Fruit fly (Drosophila melanogaster) whole organism, embryonic: ENCODE measurements around the gene CG13801.
A peak's percentile ranks its signal among the peaks of the same experiment; 100 is the strongest.

Experiments used
- Ada2b ChIP-seq: fragments of 200-800 bp; sonication (Bioruptor generic); IDR thresholded peaks from 2 replicates; pipeline ENCODE4 v1.3.6; 2022; ENCODE audit warnings: missing biosample characterization, missing genetic modification characterization
- CG10979 ChIP-seq: fragments of 200-800 bp; sonication (Bioruptor generic); optimal IDR thresholded peaks from 2 replicates; lab custom pipeline; 2018; ENCODE audit warnings: missing biosample characterization, mild to moderate bottlenecking, missing genetic modification characterization, moderate library complexity
- CG14441 ChIP-seq: fragments of 200-800 bp; sonication (Bioruptor generic); IDR thresholded peaks from 2 replicates; pipeline ENCODE4 v1.3.6; 2022; ENCODE audit warnings: missing biosample characterization, missing genetic modification characterization
- CG17186 ChIP-seq: fragments of 200-800 bp; sonication (Bioruptor generic); optimal IDR thresholded peaks from 3 replicates; lab custom pipeline; 2017; ENCODE audit warnings: missing biosample characterization, missing genetic modification reagents, missing genetic modification characterization
- CG17359 ChIP-seq: fragments of 200-800 bp; sonication (Bioruptor generic); optimal IDR thresholded peaks from 3 replicates; lab custom pipeline; 2018; ENCODE audit warnings: missing biosample characterization, mild to moderate bottlenecking, missing genetic modification characterization, moderate library complexity
- CG17912 ChIP-seq: fragments of 200-800 bp; sonication (Bioruptor generic); optimal IDR thresholded peaks from 2 replicates; lab custom pipeline; 2018; ENCODE audit warnings: missing biosample characterization, mild to moderate bottlenecking, missing genetic modification characterization
- CG18476 ChIP-seq: fragments of 200-800 bp; sonication (Bioruptor generic); optimal IDR thresholded peaks from 2 replicates; lab custom pipeline; 2016; ENCODE audit warnings: missing biosample characterization, mild to moderate bottlenecking, missing genetic modification characterization
- CG18764 ChIP-seq: fragments of 200-800 bp; sonication (Bioruptor generic); optimal IDR thresholded peaks from 3 replicates; lab custom pipeline; 2016; ENCODE audit warnings: missing biosample characterization, missing genetic modification characterization
- CG2889 ChIP-seq: fragments of 200-800 bp; sonication (Bioruptor generic); IDR thresholded peaks from 3 replicates; pipeline ENCODE4 v1.3.6; 2022; ENCODE audit warnings: missing biosample characterization, missing genetic modification characterization
- CG31365 ChIP-seq: fragments of 200-800 bp; sonication (Bioruptor generic); optimal IDR thresholded peaks from 2 replicates; lab custom pipeline; 2018; ENCODE audit warnings: missing biosample characterization, mild to moderate bottlenecking, missing genetic modification characterization
- CG3847 ChIP-seq: fragments of 200-800 bp; sonication (Bioruptor generic); IDR thresholded peaks from 2 replicates; pipeline ENCODE4 v1.3.6; 2022; ENCODE audit warnings: missing biosample characterization, missing genetic modification characterization
- CG4617 ChIP-seq: fragments of 200-800 bp; sonication (Bioruptor generic); optimal IDR thresholded peaks from 3 replicates; lab custom pipeline; 2016; ENCODE audit warnings: missing biosample characterization, missing genetic modification characterization, borderline replicate concordance
- CG4854 ChIP-seq: fragments of 200-800 bp; sonication (Bioruptor generic); optimal IDR thresholded peaks from 2 replicates; lab custom pipeline; 2016; ENCODE audit warnings: missing biosample characterization, missing genetic modification characterization, inconsistent platforms
- CG6813 ChIP-seq: fragments of 200-800 bp; sonication (Bioruptor generic); optimal IDR thresholded peaks from 2 replicates; lab custom pipeline; 2017; ENCODE audit warnings: missing biosample characterization, missing genetic modification characterization, mild to moderate bottlenecking, moderate library complexity, missing genetic modification reagents
- CG7556 ChIP-seq: fragments of 200-800 bp; sonication (Bioruptor generic); optimal IDR thresholded peaks from 2 replicates; lab custom pipeline; 2017; ENCODE audit warnings: missing biosample characterization, mild to moderate bottlenecking, missing genetic modification characterization
- HHEX ChIP-seq: fragments of 200-800 bp; sonication (Bioruptor generic); optimal IDR thresholded peaks from 3 replicates; lab custom pipeline; 2017; ENCODE audit warnings: missing biosample characterization, mild to moderate bottlenecking, missing genetic modification characterization, missing genetic modification reagents
- HLH4C ChIP-seq: fragments of 200-800 bp; sonication (Bioruptor generic); IDR thresholded peaks from 3 replicates; pipeline ENCODE4 v1.3.6; 2022; ENCODE audit warnings: missing biosample characterization, missing genetic modification characterization; ENCODE audit not compliant: partially characterized antibody
- HmgZ ChIP-seq: fragments of 200-800 bp; sonication (Bioruptor generic); optimal IDR thresholded peaks from 2 replicates; lab custom pipeline; 2018; ENCODE audit warnings: missing biosample characterization, mild to moderate bottlenecking, missing genetic modification characterization
- Hr51 ChIP-seq, 2 experiments: fragments of 200-800 bp; sonication (Bioruptor generic); optimal IDR thresholded peaks; 2 replicates in 1 of 2; 3 replicates in 1 of 2; lab custom pipeline; 2016 to 2018; ENCODE audit warnings: missing biosample characterization in 2 of 2, missing genetic modification characterization in 2 of 2, mild to moderate bottlenecking in 1 of 2, moderate library complexity in 1 of 2
- Jarid2 ChIP-seq: fragments of 200-800 bp; sonication (Bioruptor generic); optimal IDR thresholded peaks from 3 replicates; lab custom pipeline; 2017; ENCODE audit warnings: mild to moderate bottlenecking, missing biosample characterization, missing genetic modification reagents, missing genetic modification characterization
- Med ChIP-seq: fragments of 200-800 bp; sonication (Bioruptor generic); peaks from one replicate; lab custom pipeline; 2016; ENCODE audit warnings: missing biosample characterization, missing genetic modification characterization, mild to moderate bottlenecking, inconsistent platforms, moderate library complexity
- Myb ChIP-seq: fragments of 200-800 bp; sonication (Bioruptor generic); optimal IDR thresholded peaks from 2 replicates; lab custom pipeline; 2016; ENCODE audit warnings: missing biosample characterization, missing genetic modification characterization
- Nf-YA ChIP-seq: fragments of 200-800 bp; sonication (Bioruptor generic); IDR thresholded peaks from 2 replicates; pipeline ENCODE4 v1.3.6; 2022; ENCODE audit warnings: missing biosample characterization, missing genetic modification characterization
- Ravus ChIP-seq: fragments of 200-800 bp; sonication (Bioruptor generic); IDR thresholded peaks from 2 replicates; pipeline ENCODE4 v1.3.6; 2022; ENCODE audit warnings: missing biosample characterization, missing genetic modification characterization
- Sox100B ChIP-seq: fragments of 200-800 bp; sonication (Bioruptor generic); optimal IDR thresholded peaks from 3 replicates; lab custom pipeline; 2018; ENCODE audit warnings: missing biosample characterization, mild to moderate bottlenecking, missing genetic modification characterization
- bab2 ChIP-seq: fragments of 200-800 bp; sonication (Bioruptor generic); optimal IDR thresholded peaks from 2 replicates; lab custom pipeline; 2016; ENCODE audit warnings: missing biosample characterization, missing genetic modification characterization
- bsh ChIP-seq, 2 experiments: fragments of 200-800 bp; sonication (Bioruptor generic); optimal IDR thresholded peaks; 2 replicates each; lab custom pipeline; 2017 to 2018; ENCODE audit warnings: mild to moderate bottlenecking in 2 of 2, missing biosample characterization in 2 of 2, missing genetic modification characterization in 2 of 2, moderate library complexity in 1 of 2
- cad ChIP-seq: fragments of >200 bp; optimal IDR thresholded peaks from 2 replicates; lab custom pipeline; 2017; ENCODE audit warnings: missing biosample characterization, missing genetic modification characterization
- chinmo ChIP-seq: fragments of 200-800 bp; sonication (Bioruptor generic); IDR thresholded peaks from 4 replicates; pipeline ENCODE4 v1.3.6; 2022; ENCODE audit warnings: missing biosample characterization, missing genetic modification characterization; ENCODE audit not compliant: partially characterized antibody
- en ChIP-seq: fragments of 200-800 bp; sonication (Bioruptor generic); optimal IDR thresholded peaks from 2 replicates; lab custom pipeline; 2016; ENCODE audit warnings: missing biosample characterization, missing genetic modification characterization
- fru ChIP-seq: fragments of >200 bp; optimal IDR thresholded peaks from 2 replicates; lab custom pipeline; 2017
- fu2 ChIP-seq: fragments of 200-800 bp; sonication (Bioruptor generic); optimal IDR thresholded peaks from 2 replicates; lab custom pipeline; 2016; ENCODE audit warnings: missing biosample characterization, missing genetic modification characterization
- gfzf ChIP-seq: fragments of 200-800 bp; sonication (Bioruptor generic); optimal IDR thresholded peaks from 2 replicates; lab custom pipeline; 2016; ENCODE audit warnings: missing biosample characterization, mild to moderate bottlenecking, missing genetic modification characterization, moderate library complexity
- gro ChIP-seq: fragments of 200-800 bp; sonication (Bioruptor generic); optimal IDR thresholded peaks from 2 replicates; lab custom pipeline; 2016; ENCODE audit warnings: missing biosample characterization, missing genetic modification characterization
- h ChIP-seq: fragments of >200 bp; optimal IDR thresholded peaks from 2 replicates; lab custom pipeline; 2017
- inv ChIP-seq: fragments of 200-800 bp; sonication (Bioruptor generic); IDR thresholded peaks from 2 replicates; pipeline ENCODE4 v1.3.6; 2022; ENCODE audit warnings: missing biosample characterization, missing genetic modification characterization; ENCODE audit not compliant: partially characterized antibody
- lola ChIP-seq, 3 experiments: fragments of >200 bp in 2 of 3; fragments of 200-800 bp in 1 of 3; sonication (Bioruptor generic) in 1 of 3; optimal IDR thresholded peaks; 2 replicates each; lab custom pipeline; 2017 to 2019; ENCODE audit warnings: missing biosample characterization in 3 of 3, missing genetic modification characterization in 3 of 3, mild to moderate bottlenecking in 1 of 3, moderate library complexity in 1 of 3
- peb ChIP-seq: fragments of 200-800 bp; sonication (Bioruptor generic); IDR thresholded peaks from 2 replicates; pipeline ENCODE4 v1.3.6; 2022; ENCODE audit warnings: missing biosample characterization, missing genetic modification characterization
- phol ChIP-seq: fragments of 200-800 bp; sonication (Bioruptor generic); optimal IDR thresholded peaks from 3 replicates; lab custom pipeline; 2018; ENCODE audit warnings: missing biosample characterization, mild to moderate bottlenecking, missing genetic modification characterization, moderate library complexity
- pzg ChIP-seq: fragments of 200-800 bp; sonication (Bioruptor generic); optimal IDR thresholded peaks from 3 replicates; lab custom pipeline; 2018; ENCODE audit warnings: missing biosample characterization, mild to moderate bottlenecking, missing genetic modification characterization, moderate library complexity
- ranshi ChIP-seq: fragments of 200-800 bp; sonication (Bioruptor generic); IDR thresholded peaks from 2 replicates; pipeline ENCODE4 v1.3.6; 2022; ENCODE audit warnings: missing biosample characterization, missing genetic modification characterization
- sc ChIP-seq, 3 experiments: fragments of >200 bp in 2 of 3; fragments of 200-800 bp in 1 of 3; sonication (Bioruptor generic) in 1 of 3; optimal IDR thresholded peaks; 2 replicates in 2 of 3; 3 replicates in 1 of 3; lab custom pipeline; 2017; ENCODE audit warnings: mild to moderate bottlenecking in 1 of 3, missing biosample characterization in 1 of 3, missing genetic modification characterization in 1 of 3, missing genetic modification reagents in 1 of 3
- schlank ChIP-seq: fragments of 200-800 bp; sonication (Bioruptor generic); optimal IDR thresholded peaks from 2 replicates; lab custom pipeline; 2018; ENCODE audit warnings: missing biosample characterization, mild to moderate bottlenecking, missing genetic modification characterization
- sim ChIP-seq: fragments of 200-800 bp; sonication (Bioruptor generic); IDR thresholded peaks from 2 replicates; pipeline ENCODE4 v1.3.6; 2022; ENCODE audit warnings: missing biosample characterization, missing genetic modification characterization
- sna ChIP-seq: fragments of 200-800 bp; sonication (Bioruptor generic); IDR thresholded peaks from 2 replicates; pipeline ENCODE4 v1.3.6; 2022; ENCODE audit warnings: missing biosample characterization, missing genetic modification characterization; ENCODE audit not compliant: partially characterized antibody
- trh ChIP-seq: fragments of 200-800 bp; sonication (Bioruptor generic); optimal IDR thresholded peaks from 2 replicates; lab custom pipeline; 2016; ENCODE audit warnings: missing biosample characterization, missing genetic modification characterization
- tx ChIP-seq: fragments of 200-800 bp; sonication (Bioruptor generic); optimal IDR thresholded peaks from 2 replicates; lab custom pipeline; 2016; ENCODE audit warnings: missing biosample characterization, missing genetic modification characterization
- vvl ChIP-seq: fragments of 200-800 bp; sonication (Bioruptor generic); IDR thresholded peaks from 2 replicates; pipeline ENCODE4 v1.3.6; 2022; ENCODE audit warnings: missing biosample characterization, missing genetic modification characterization
- z ChIP-seq: fragments of 200-800 bp; sonication (Bioruptor generic); IDR thresholded peaks from 3 replicates; pipeline ENCODE4 v1.3.6; 2022; ENCODE audit warnings: missing biosample characterization, missing genetic modification characterization
- zen ChIP-seq: fragments of 200-800 bp; sonication (Bioruptor generic); optimal IDR thresholded peaks from 3 replicates; lab custom pipeline; 2018; ENCODE audit warnings: missing biosample characterization, mild to moderate bottlenecking, missing genetic modification characterization, moderate library complexity

The CG13801 gene

dm6 chr3L:2409289-2409688 lies 48.9 kb downstream of the CG13801 start (continued):
- TF ChIP-seq CG3847 (GFP tag; lab: Robert Waterston, UW): no peak
- peak; percentile 13 for TF ChIP-seq Jarid2 (GFP tag; lab: Kevin White, UChicago)
- TF ChIP-seq Myb: peak; percentile 94
- TF ChIP-seq CG14441 (GFP tag; lab: Robert Waterston, UW): no peak
- peak; percentile 4 for TF ChIP-seq pzg (GFP tag; lab: Kevin White, UChicago)
- TF ChIP-seq chinmo (GFP tag; lab: Robert Waterston, UW): 0 out of 4 replicates have a peak, but pooled peaks have one; percentile 64
- no peak for TF ChIP-seq sc (optimal IDR thresholded peaks at IDR 0.05; lab: Kevin White, UChicago)
- no peak for TF ChIP-seq sc (GFP tag; optimal IDR thresholded peaks at IDR 0.05; lab: Kevin White, UChicago)
- TF ChIP-seq zen (tag; lab: Kevin White, UChicago): peak; percentile 70
- TF ChIP-seq HHEX (GFP tag; lab: Kevin White, UChicago): no peak
- peak; percentile 20 for TF ChIP-seq phol (tag; lab: Kevin White, UChicago)
- peak; percentile 11; the same call in 1 of the 2 replicates for TF ChIP-seq inv (GFP tag; lab: Robert Waterston, UW)
- TF ChIP-seq gfzf: peak; percentile 49
- TF ChIP-seq HmgZ (tag; lab: Kevin White, UChicago): peak; percentile 38
- peak; percentile 25 for TF ChIP-seq gro (GFP tag; lab: Kevin White, UChicago)
- no peak for TF ChIP-seq trh

dm6 chr3L:2410869-2411268 lies 50.5 kb downstream of the CG13801 start:
- TF ChIP-seq fru (lab: Kevin White, UChicago) (no peak), cad (GFP tag; lab: Kevin White, UChicago) (no peak), CG18476 (GFP tag; lab: Kevin White, UChicago) (peak; percentile 38), lola (GFP tag; optimal IDR thresholded peaks at IDR 0.05; lab: Kevin White, UChicago) (no peak), z (GFP tag; lab: Robert Waterston, UW) (no peak), h (lab: Kevin White, UChicago) (no peak), CG31365 (tag; lab: Kevin White, UChicago) (no peak), vvl (GFP tag; lab: Robert Waterston, UW) (0 out of 2 replicates have a peak, but pooled peaks have one; percentile 11), CG4854 (GFP tag; lab: Kevin White, UChicago) (no peak), CG17186 (no peak), Nf-YA (GFP tag; lab: Robert Waterston, UW) (no peak), CG2889 (GFP tag; lab: Robert Waterston, UW) (no peak), bsh (GFP tag; optimal IDR thresholded peaks at IDR 0.05; lab: Kevin White, UChicago) (no peak), CG6813 (GFP tag; lab: Kevin White, UChicago) (peak; percentile 24), CG18764 (peak; percentile 13), CG4617 (no peak), Sox100B (GFP tag; lab: Kevin White, UChicago) (no peak), peb (GFP tag; lab: Robert Waterston, UW) (no peak), Ada2b (GFP tag; lab: Robert Waterston, UW) (peak; percentile 70; the same call in 1 of the 2 replicates), ranshi (GFP tag; lab: Robert Waterston, UW) (peak; percentile 66), CG17359 (tag; lab: Kevin White, UChicago) (peak; percentile 30), sim (GFP tag; lab: Robert Waterston, UW) (no peak), Ravus (GFP tag; lab: Robert Waterston, UW) (no peak), fu2 (GFP tag; lab: Kevin White, UChicago) (no peak), Med (peak; percentile 73), CG7556 (GFP tag; lab: Kevin White, UChicago) (no peak), schlank (tag; lab: Kevin White, UChicago) (no peak), HLH4C (no peak), CG17912 (GFP tag; lab: Kevin White, UChicago) (no peak), tx (no peak), en (GFP tag; lab: Kevin White, UChicago) (no peak), CG10979 (tag; lab: Kevin White, UChicago) (peak; percentile 5), bab2 (GFP tag; lab: Kevin White, UChicago) (peak; percentile 33), sna (GFP tag; lab: Robert Waterston, UW) (no peak), Hr51 (GFP tag; optimal IDR thresholded peaks at IDR 0.05; lab: Kevin White, UChicago) (peak in 1 of 2 experiments; percentile 25)
